Worm (Caenorhabditis elegans) whole organism, mixed stage, embryonic: ENCODE results near the gene Y81G3A.6.

Experiments used
- M03D4.4 ChIP-seq: sonication (generic microtip); optimal IDR thresholded peaks from 2 replicates; lab custom pipeline; 2017; ENCODE audit warnings: mild to moderate bottlenecking, missing genetic modification characterization, missing compliant biosample characterization
- flh-1 ChIP-seq: fragments of 200-800 bp; sonication (Bioruptor generic); optimal IDR thresholded peaks from 2 replicates; lab custom pipeline; 2018; ENCODE audit warnings: mild to moderate bottlenecking, missing genetic modification characterization, moderate library complexity, missing compliant biosample characterization
- nhr-12 ChIP-seq: fragments of 150-350 bp; optimal IDR thresholded peaks from 2 replicates; lab custom pipeline; 2014; ENCODE audit warnings: missing biosample characterization, missing genetic modification characterization
- nhr-76 ChIP-seq: sonication (generic microtip); optimal IDR thresholded peaks from 2 replicates; lab custom pipeline; 2017; ENCODE audit warnings: missing biosample characterization, missing genetic modification characterization
- snpc-4 ChIP-seq: fragments of 150-350 bp; optimal IDR thresholded peaks from 2 replicates; lab custom pipeline; 2014; ENCODE audit warnings: missing biosample characterization, missing genetic modification characterization
- sptf-1 ChIP-seq: sonication (generic microtip); optimal IDR thresholded peaks from 2 replicates; lab custom pipeline; 2017; ENCODE audit warnings: mild to moderate bottlenecking, missing genetic modification characterization, moderate library complexity, missing compliant biosample characterization
- unc-39 ChIP-seq: fragments of 150-350 bp; optimal IDR thresholded peaks from 2 replicates; lab custom pipeline; 2014; ENCODE audit warnings: missing biosample characterization, missing genetic modification characterization
- unc-62 ChIP-seq: fragments of 150-350 bp; optimal IDR thresholded peaks from 2 replicates; lab custom pipeline; 2014; ENCODE audit warnings: missing biosample characterization, missing genetic modification reagents, missing genetic modification characterization

ce11 chrII:13056580-13056979 lies 25.7 kb downstream of the Y81G3A.6 start, which contains the start of gene zyx-1:
- TF ChIP-seq nhr-76 (no peak), flh-1 (GFP tag; lab: Kevin White, UChicago) (no peak), unc-62 (GFP tag; lab: Kevin White, UChicago) (no peak), snpc-4 (tag; lab: Kevin White, UChicago) (no peak), nhr-12 (tag; lab: Kevin White, UChicago) (no peak), M03D4.4 (tag; lab: Kevin White, UChicago) (no peak), sptf-1 (tag; lab: Kevin White, UChicago) (no peak), unc-39 (tag; lab: Kevin White, UChicago) (no peak)
